Worm (Caenorhabditis elegans): ENCODE data around the gene C32B5.6.
"Not testable (repeated sequence)": the region's sequence is repeated elsewhere in the genome, so short reads cannot be mapped to it uniquely, and the experiment has no call there.

DNA sequence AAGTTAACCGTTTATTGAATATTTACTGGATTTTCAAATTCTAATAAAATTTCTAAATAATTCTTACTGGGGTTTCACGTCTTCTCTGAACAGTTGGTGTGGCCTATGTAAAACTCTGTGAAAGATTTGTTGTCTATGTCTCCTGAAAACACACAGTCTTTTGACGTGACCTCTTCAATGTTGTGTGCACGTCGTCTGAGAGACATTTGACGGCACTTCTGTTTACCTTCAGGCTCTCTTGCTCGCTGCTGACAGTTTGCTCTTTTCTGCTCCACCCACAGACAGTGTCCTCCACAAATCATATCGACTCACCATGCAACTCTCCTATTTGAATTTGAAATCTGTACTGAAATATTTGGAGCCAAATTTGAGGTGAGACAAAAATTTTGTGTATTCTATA lies 37.3 kb upstream of the C32B5.6 start, which contains the start of gene fbxc-34:
- TF ChIP-seq pqm-1 (tag; optimal IDR thresholded peaks at IDR 0.05); grh-1 (GFP tag; IDR thresholded peaks at IDR 0.05); nhr-28 (tag; optimal IDR thresholded peaks at IDR 0.05); Y116A8C.19 (tag; optimal IDR thresholded peaks at IDR 0.05; ENCODE audit: borderline replicate concordance); snpc-4 (tag; optimal IDR thresholded peaks at IDR 0.05); F16B12.6 (tag; optimal IDR thresholded peaks at IDR 0.05); mdl-1 (tag; optimal IDR thresholded peaks at IDR 0.05); egl-27 (tag; optimal IDR thresholded peaks at IDR 0.05); unc-62 (GFP tag; optimal IDR thresholded peaks at IDR 0.05); fkh-10 (GFP tag; optimal IDR thresholded peaks at IDR 0.05); nhr-76 (tag; optimal IDR thresholded peaks at IDR 0.05); sup-37 (GFP tag; optimal IDR thresholded peaks at IDR 0.05); blmp-1 (tag; optimal IDR thresholded peaks at IDR 0.05); hlh-17 (GFP tag; optimal IDR thresholded peaks at IDR 0.05; ENCODE audit: borderline replicate concordance): not testable (repeated sequence)
